Fruit fly (Drosophila melanogaster): ENCODE measurements around the gene Ref1.
A peak's percentile ranks its signal among the peaks of the same experiment; 100 is the strongest.

Gene Ref1

DNA sequence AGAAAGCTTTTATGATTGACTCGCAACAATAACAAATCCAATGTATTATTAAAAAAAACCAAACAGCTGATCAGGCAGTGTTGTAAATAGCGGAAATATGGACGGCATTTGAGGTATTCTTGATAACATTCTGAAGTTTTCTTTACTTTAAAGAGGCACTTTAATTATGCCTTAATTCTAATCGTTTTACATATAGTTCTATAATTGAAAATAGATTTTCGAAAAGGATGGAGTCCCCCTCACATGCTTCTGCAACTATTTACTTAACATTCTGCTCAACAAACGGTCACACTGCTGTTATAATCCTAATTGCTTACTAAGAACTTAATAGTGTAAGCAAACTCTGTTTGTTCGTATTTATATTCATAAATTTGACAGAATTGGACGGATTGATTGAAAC lies 47.8 kb upstream of the Ref1 start, which contains the start of gene CG10068 (continued):
- TF ChIP-seq Dip3 (GFP tag; optimal IDR thresholded peaks at IDR 0.05) (peak; percentile 88), CG9609 (GFP tag; optimal IDR thresholded peaks at IDR 0.05) (peak; percentile 87), CG9727 (GFP tag; optimal IDR thresholded peaks at IDR 0.05) (peak; percentile 92), ham (GFP tag; IDR thresholded peaks at IDR 0.05) (no peak), crc (GFP tag; optimal IDR thresholded peaks at IDR 0.05) (peak; percentile 76), CG12744 (GFP tag; optimal IDR thresholded peaks at IDR 0.05) (peak; percentile 91), sug (tag; optimal IDR thresholded peaks at IDR 0.05) (peak; percentile 72), hbn (GFP tag; IDR thresholded peaks at IDR 0.05; ENCODE audit: partially characterized antibody) (no peak; the same call in 1 of the 2 replicates), CG7928 (GFP tag; optimal IDR thresholded peaks at IDR 0.05) (peak; percentile 38), CG6175 (GFP tag; IDR thresholded peaks at IDR 0.05) (peak; percentile 58; the same call in 1 of the 3 replicates), repo (GFP tag; optimal IDR thresholded peaks at IDR 0.05) (peak; percentile 72), caup (GFP tag; optimal IDR thresholded peaks at IDR 0.05; ENCODE audit: severe bottlenecking) (peak; percentile 88), CG4404 (GFP tag; IDR thresholded peaks at IDR 0.05) (peak; percentile 83; the same call in 1 of the 2 replicates), CG6254 (GFP tag; optimal IDR thresholded peaks at IDR 0.05) (peak; percentile 85), CG1024 (GFP tag; IDR thresholded peaks at IDR 0.05) (peak; percentile 90), TFAM (GFP tag; optimal IDR thresholded peaks at IDR 0.05) (peak; percentile 61), D19B (GFP tag; optimal IDR thresholded peaks at IDR 0.05) (peak; percentile 58), CG1832 (GFP tag; optimal IDR thresholded peaks at IDR 0.05) (no peak), CG6689 (GFP tag; IDR thresholded peaks at IDR 0.05) (peak; percentile 94), CG42726 (GFP tag; IDR thresholded peaks at IDR 0.05; ENCODE audit: partially characterized antibody) (no peak), Atf-2 (GFP tag; optimal IDR thresholded peaks at IDR 0.05) (peak; percentile 77), CG11723 (GFP tag; optimal IDR thresholded peaks at IDR 0.05) (peak; percentile 59), CG18476 (GFP tag; optimal IDR thresholded peaks at IDR 0.05) (peak; percentile 91), HHEX (GFP tag; optimal IDR thresholded peaks at IDR 0.05) (peak; percentile 84), insv (GFP tag; optimal IDR thresholded peaks at IDR 0.05) (peak in 1 of 2 experiments; percentile 57), ERR (GFP tag; optimal IDR thresholded peaks at IDR 0.05) (peak; percentile 76), sna (GFP tag; IDR thresholded peaks at IDR 0.05; ENCODE audit: partially characterized antibody) (peak; percentile 59; the same call in 1 of the 2 replicates), CG9932 (GFP tag; IDR thresholded peaks at IDR 0.05) (no peak; the same call in 1 of the 2 replicates), HLH54F (GFP tag; optimal IDR thresholded peaks at IDR 0.05) (peak; percentile 88), stwl (tag; optimal IDR thresholded peaks at IDR 0.05) (peak; percentile 98), Xrp1 (GFP tag; IDR thresholded peaks at IDR 0.05) (peak; percentile 97), CG11085 (GFP tag; IDR thresholded peaks at IDR 0.05) (no peak), CG4360 (GFP tag; IDR thresholded peaks at IDR 0.05) (peak; percentile 68), Poxn (GFP tag; IDR thresholded peaks at IDR 0.05) (no peak), CG12155 (GFP tag; optimal IDR thresholded peaks at IDR 0.05) (peak; percentile 85), Mrtf (GFP tag; IDR thresholded peaks at IDR 0.05) (peak; percentile 82; the same call in 2 of the 3 replicates), CG17568 (GFP tag; optimal IDR thresholded peaks at IDR 0.05) (peak; percentile 75), nmo (GFP tag; optimal IDR thresholded peaks at IDR 0.05) (peak; percentile 94), sens-2 (GFP tag; IDR thresholded peaks at IDR 0.05) (peak; percentile 92), CG10321 (GFP tag; IDR thresholded peaks at IDR 0.05) (peak; percentile 39; the same call in 1 of the 2 replicates), CG12942 (GFP tag; optimal IDR thresholded peaks at IDR 0.05) (peak; percentile 81), wdn (GFP tag; IDR thresholded peaks at IDR 0.05) (peak; percentile 83), slou (GFP tag; optimal IDR thresholded peaks at IDR 0.05) (peak; percentile 67), chm (GFP tag; IDR thresholded peaks at IDR 0.05) (peak; percentile 93), lmd (GFP tag; IDR thresholded peaks at IDR 0.05) (peak; percentile 85), Meics (GFP tag; optimal IDR thresholded peaks at IDR 0.05) (peak; percentile 82), gro (GFP tag; optimal IDR thresholded peaks at IDR 0.05) (peak; percentile 90), Hr78 (GFP tag; optimal IDR thresholded peaks at IDR 0.05) (peak in 1 of 2 experiments; percentile 32), lilli (GFP tag; optimal IDR thresholded peaks at IDR 0.05) (peak; percentile 93), cato (GFP tag; optimal IDR thresholded peaks at IDR 0.05; ENCODE audit: borderline replicate concordance) (peak; percentile 64), Nf-YA (GFP tag; IDR thresholded peaks at IDR 0.05) (peak; percentile 89)

Measured in whole organism, embryonic.